Worm (Caenorhabditis elegans) whole organism, L4 larva: ENCODE measurements around the gene F18E9.1.

ENCODE experiments used
- F49E8.2 ChIP-seq: sonication (generic microtip); optimal IDR thresholded peaks from 2 replicates; lab custom pipeline; 2016; ENCODE audit warnings: missing compliant biosample characterization, mild to moderate bottlenecking, missing genetic modification characterization, borderline replicate concordance
- T20F7.1 ChIP-seq: fragments of 200-800 bp; sonication (Bioruptor generic); optimal IDR thresholded peaks from 2 replicates; lab custom pipeline; 2018; ENCODE audit warnings: mild to moderate bottlenecking, missing genetic modification characterization, missing compliant biosample characterization
- Y5F2A.4 ChIP-seq: fragments of 200-800 bp; sonication (Bioruptor generic); optimal IDR thresholded peaks from 2 replicates; lab custom pipeline; 2018; ENCODE audit warnings: mild to moderate bottlenecking, missing genetic modification characterization, missing compliant biosample characterization
- ZK337.2 ChIP-seq: fragments of 200-800 bp; sonication (Bioruptor generic); IDR thresholded peaks from 2 replicates; pipeline ENCODE4 v1.3.6; 2022; ENCODE audit warnings: missing genetic modification reagents, missing genetic modification characterization, missing compliant biosample characterization
- aha-1 ChIP-seq: fragments of 150-350 bp; peaks from one replicate; lab custom pipeline; 2014; ENCODE audit warnings: missing biosample characterization, missing genetic modification characterization
- aly-2 ChIP-seq: sonication (generic microtip); optimal IDR thresholded peaks from 2 replicates; lab custom pipeline; 2018; ENCODE audit warnings: missing biosample characterization, missing genetic modification characterization
- arid-1 ChIP-seq: fragments of 200-800 bp; sonication (Bioruptor generic); conservative IDR thresholded peaks from 2 replicates; pipeline ENCODE4 v1.3.6; 2022; ENCODE audit warnings: missing genetic modification reagents, missing genetic modification characterization, missing compliant biosample characterization
- ceh-20 ChIP-seq: fragments of 200-800 bp; sonication (Bioruptor generic); IDR thresholded peaks from 2 replicates; pipeline ENCODE4 v1.3.6; 2022; ENCODE audit warnings: missing genetic modification reagents, missing genetic modification characterization, missing compliant biosample characterization
- ceh-82 ChIP-seq: sonication (generic microtip); optimal IDR thresholded peaks from 2 replicates; lab custom pipeline; 2017; ENCODE audit warnings: missing biosample characterization, missing genetic modification characterization
- daf-16 ChIP-seq, 3 experiments: sonication (generic microtip); optimal IDR thresholded peaks; 2 replicates each; lab custom pipeline; 2016 to 2017; ENCODE audit warnings: missing genetic modification characterization in 3 of 3, missing genetic modification reagents in 3 of 3, mild to moderate bottlenecking in 2 of 3, missing compliant biosample characterization in 2 of 3, missing biosample characterization in 1 of 3, moderate library complexity in 1 of 3
- daf-19 ChIP-seq: fragments of 200-800 bp; sonication (Bioruptor generic); conservative IDR thresholded peaks from 2 replicates; pipeline ENCODE4 v1.3.6; 2022; ENCODE audit warnings: missing genetic modification characterization, missing compliant biosample characterization
- dmd-6 ChIP-seq: fragments of 200-800 bp; sonication (Bioruptor generic); IDR thresholded peaks from 2 replicates; pipeline ENCODE4 v1.3.6; 2022; ENCODE audit warnings: missing genetic modification reagents, missing genetic modification characterization, missing compliant biosample characterization
- dmd-8 ChIP-seq: fragments of 200-800 bp; sonication (Bioruptor generic); IDR thresholded peaks from 2 replicates; pipeline ENCODE4 v1.3.6; 2022; ENCODE audit warnings: missing genetic modification characterization, missing compliant biosample characterization
- dve-1 ChIP-seq: sonication (generic microtip); optimal IDR thresholded peaks from 2 replicates; lab custom pipeline; 2017; ENCODE audit warnings: antibody characterized with exemption, mild to moderate bottlenecking, missing genetic modification characterization, missing compliant biosample characterization; ENCODE audit not compliant: insufficient read depth
- egl-27 ChIP-seq: sonication (generic microtip); optimal IDR thresholded peaks from 3 replicates; lab custom pipeline; 2017; ENCODE audit warnings: missing biosample characterization, missing genetic modification reagents, missing genetic modification characterization
- hlh-11 ChIP-seq: fragments of 200-800 bp; sonication (Bioruptor generic); optimal IDR thresholded peaks from 2 replicates; lab custom pipeline; 2018; ENCODE audit warnings: mild to moderate bottlenecking, missing genetic modification characterization, missing compliant biosample characterization
- hlh-30 ChIP-seq: sonication (generic microtip); optimal IDR thresholded peaks from 2 replicates; lab custom pipeline; 2017; ENCODE audit warnings: antibody characterized with exemption, mild to moderate bottlenecking, missing genetic modification characterization, missing compliant biosample characterization; ENCODE audit not compliant: insufficient read depth
- hmg-1.1 ChIP-seq: fragments of 200-800 bp; sonication (Bioruptor generic); IDR thresholded peaks from 2 replicates; pipeline ENCODE4 v1.3.6; 2022; ENCODE audit warnings: missing genetic modification reagents, missing genetic modification characterization, missing compliant biosample characterization
- lin-1 ChIP-seq: fragments of 200-800 bp; sonication (Bioruptor generic); IDR thresholded peaks from 2 replicates; pipeline ENCODE4 v1.3.6; 2022; ENCODE audit warnings: missing genetic modification reagents, missing genetic modification characterization, missing compliant biosample characterization
- lin-13 ChIP-seq: fragments of 150-350 bp; optimal IDR thresholded peaks from 2 replicates; lab custom pipeline; 2014; ENCODE audit warnings: missing biosample characterization, missing genetic modification reagents, missing genetic modification characterization
- lin-39 ChIP-seq: fragments of 150-350 bp; optimal IDR thresholded peaks from 2 replicates; lab custom pipeline; 2014; ENCODE audit warnings: missing biosample characterization, missing genetic modification reagents, missing genetic modification characterization
- lir-3 ChIP-seq: sonication (generic microtip); optimal IDR thresholded peaks from 2 replicates; lab custom pipeline; 2016; ENCODE audit warnings: mild to moderate bottlenecking, missing genetic modification characterization, missing compliant biosample characterization
- lsy-2 ChIP-seq, 2 experiments: fragments of 150-350 bp in 1 of 2; sonication (generic microtip) in 1 of 2; optimal IDR thresholded peaks; 2 replicates each; lab custom pipeline; 2014 to 2017; ENCODE audit warnings: missing biosample characterization in 2 of 2, missing genetic modification characterization in 2 of 2
- madf-9 ChIP-seq: fragments of 200-800 bp; sonication (Bioruptor generic); conservative IDR thresholded peaks from 2 replicates; pipeline ENCODE4 v1.3.6; 2022; ENCODE audit warnings: missing genetic modification reagents, missing genetic modification characterization, missing compliant biosample characterization
- mdl-1 ChIP-seq, 2 experiments: fragments of 150-350 bp in 1 of 2; sonication (generic microtip) in 1 of 2; optimal IDR thresholded peaks; 2 replicates each; lab custom pipeline; 2014 to 2017; ENCODE audit warnings: missing biosample characterization in 2 of 2, missing genetic modification characterization in 2 of 2
- mep-1 ChIP-seq: fragments of 150-350 bp; sonication (generic microtip); optimal IDR thresholded peaks from 3 replicates; lab custom pipeline; 2014; ENCODE audit warnings: missing biosample characterization, missing genetic modification characterization
- mxl-3 ChIP-seq: fragments of 200-800 bp; sonication (Bioruptor generic); optimal IDR thresholded peaks from 2 replicates; lab custom pipeline; 2018; ENCODE audit warnings: mild to moderate bottlenecking, missing genetic modification characterization, missing compliant biosample characterization
- nhr-102 ChIP-seq: sonication (generic microtip); optimal IDR thresholded peaks from 2 replicates; lab custom pipeline; 2016; ENCODE audit warnings: mild to moderate bottlenecking, missing genetic modification characterization, moderate library complexity, missing compliant biosample characterization
- nhr-11 ChIP-seq: fragments of 150-350 bp; optimal IDR thresholded peaks from 2 replicates; lab custom pipeline; 2014; ENCODE audit warnings: missing biosample characterization, missing genetic modification characterization
- nhr-111 ChIP-seq: fragments of 200-800 bp; sonication (Bioruptor generic); optimal IDR thresholded peaks from 2 replicates; lab custom pipeline; 2018; ENCODE audit warnings: mild to moderate bottlenecking, missing genetic modification characterization, missing compliant biosample characterization
- nhr-28 ChIP-seq: fragments of 150-350 bp; optimal IDR thresholded peaks from 2 replicates; lab custom pipeline; 2014; ENCODE audit warnings: missing biosample characterization, missing genetic modification characterization
- nhr-77 ChIP-seq: fragments of 150-350 bp; optimal IDR thresholded peaks from 2 replicates; lab custom pipeline; 2014; ENCODE audit warnings: missing biosample characterization, missing genetic modification characterization
- php-3 ChIP-seq: fragments of 200-800 bp; sonication (Bioruptor generic); IDR thresholded peaks from 2 replicates; pipeline ENCODE4 v1.3.6; 2022; ENCODE audit warnings: missing genetic modification reagents, missing genetic modification characterization, missing compliant biosample characterization
- pqm-1 ChIP-seq: sonication (generic microtip); optimal IDR thresholded peaks from 2 replicates; lab custom pipeline; 2017; ENCODE audit warnings: missing biosample characterization, missing genetic modification characterization
- skn-1 ChIP-seq: fragments of 150-350 bp; optimal IDR thresholded peaks from 2 replicates; lab custom pipeline; 2014; ENCODE audit warnings: missing biosample characterization, missing genetic modification characterization
- spr-1 ChIP-seq: sonication (generic microtip); optimal IDR thresholded peaks from 2 replicates; lab custom pipeline; 2016; ENCODE audit warnings: mild to moderate bottlenecking, missing genetic modification characterization, missing compliant biosample characterization
- tra-1 ChIP-seq: fragments of 200-800 bp; sonication (Bioruptor generic); IDR thresholded peaks from 2 replicates; pipeline ENCODE4 v1.3.6; 2022; ENCODE audit warnings: missing genetic modification reagents, missing genetic modification characterization, missing compliant biosample characterization
- unc-130 ChIP-seq: sonication (generic microtip); optimal IDR thresholded peaks from 2 replicates; lab custom pipeline; 2016; ENCODE audit warnings: missing genetic modification reagents, missing genetic modification characterization, missing compliant biosample characterization
- unc-62 ChIP-seq, 3 experiments: fragments of 150-350 bp in 1 of 3; sonication (generic microtip); optimal IDR thresholded peaks in 2 of 3; peaks in 1 of 3; 1 replicate in 1 of 3; 2 replicates in 2 of 3; lab custom pipeline; 2014 to 2017; ENCODE audit warnings: missing biosample characterization in 3 of 3, missing genetic modification characterization in 3 of 3, missing genetic modification reagents in 3 of 3, missing genotype in 1 of 3
- vab-7 ChIP-seq: fragments of 200-800 bp; sonication (Bioruptor generic); IDR thresholded peaks from 2 replicates; pipeline ENCODE4 v1.3.6; 2022; ENCODE audit warnings: missing genetic modification reagents, missing genetic modification characterization, missing compliant biosample characterization
- zag-1 ChIP-seq: fragments of 150-350 bp; optimal IDR thresholded peaks from 2 replicates; lab custom pipeline; 2014; ENCODE audit warnings: missing biosample characterization, missing genetic modification characterization
- zfp-3 ChIP-seq: fragments of 200-800 bp; sonication (Bioruptor generic); conservative IDR thresholded peaks from 2 replicates; pipeline ENCODE4 v1.3.6; 2022; ENCODE audit warnings: missing genetic modification reagents, missing genetic modification characterization, missing compliant biosample characterization

Gene F18E9.1

DNA sequence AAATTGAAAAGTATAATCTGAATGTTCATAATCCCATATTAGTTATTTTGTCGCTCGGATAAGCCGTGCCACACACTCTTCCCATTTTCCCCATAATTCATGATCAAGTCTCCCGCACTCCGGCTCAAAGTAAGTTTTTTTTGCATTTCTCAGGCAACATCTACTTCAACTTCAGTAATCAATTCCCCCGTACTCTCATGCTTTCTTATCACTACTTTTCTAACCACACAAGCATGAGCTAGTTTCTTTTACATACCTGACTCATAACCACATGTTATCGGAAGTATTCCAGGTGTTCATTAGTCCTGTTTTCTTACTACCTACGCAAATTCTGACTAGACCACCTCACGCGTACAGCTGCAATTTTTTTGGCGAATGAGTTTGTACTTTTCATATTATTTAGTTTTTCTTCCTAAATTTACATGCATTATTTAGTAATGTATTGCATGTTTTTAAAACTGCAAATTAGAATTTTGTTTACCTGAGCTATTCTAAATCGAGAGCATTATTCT, 34.8 kb upstream of the F18E9.1 start:
- peak; percentile 90 for TF ChIP-seq aha-1 (tag; lab: Kevin White, UChicago)
- TF ChIP-seq nhr-11: peak; percentile 4
- no peak for TF ChIP-seq madf-9 (GFP tag; lab: Robert Waterston, UW)

ce11 chrX:8567166-8567565, 34.2 kb upstream of the F18E9.1 start:
- peak; percentile 38 for TF ChIP-seq hlh-30 (tag; lab: Kevin White, UChicago)
- peak; percentile 93 for TF ChIP-seq dve-1 (tag; lab: Kevin White, UChicago)
- peak; percentile 22 for TF ChIP-seq nhr-102 (tag; lab: Kevin White, UChicago)
- no peak for TF ChIP-seq skn-1 (tag; lab: Kevin White, UChicago)
- no peak for TF ChIP-seq daf-19 (GFP tag; lab: Robert Waterston, UW)
- TF ChIP-seq php-3 (GFP tag; lab: Robert Waterston, UW): peak; percentile 95
- peak; percentile 85 for TF ChIP-seq pqm-1 (tag; lab: Kevin White, UChicago)
- TF ChIP-seq mdl-1 (tag; optimal IDR thresholded peaks at IDR 0.05; lab: Kevin White, UChicago): peak in 1 of 2 experiments; percentile 54
- TF ChIP-seq T20F7.1: peak; percentile 26
- no peak for TF ChIP-seq nhr-111 (GFP tag; lab: Kevin White, UChicago)
- TF ChIP-seq dmd-6 (GFP tag; lab: Robert Waterston, UW): peak; percentile 96
- TF ChIP-seq nhr-77 (tag; lab: Kevin White, UChicago): peak; percentile 68
- TF ChIP-seq unc-62 (GFP tag; optimal IDR thresholded peaks at IDR 0.05 in 1 of 2; lab: Kevin White, UChicago): peak; percentile 80 to 81
- TF ChIP-seq unc-62 (tag; optimal IDR thresholded peaks at IDR 0.05; lab: Kevin White, UChicago): no peak
- TF ChIP-seq arid-1 (GFP tag; lab: Robert Waterston, UW): no peak
- no peak for TF ChIP-seq mep-1 (tag; lab: Kevin White, UChicago)
- TF ChIP-seq ceh-20: peak; percentile 63; the same call in 1 of the 2 replicates
- peak; percentile 100 for TF ChIP-seq tra-1 (GFP tag; lab: Robert Waterston, UW)
- TF ChIP-seq lin-1: peak; percentile 89
- TF ChIP-seq hlh-11 (tag; lab: Kevin White, UChicago): peak; percentile 83
- TF ChIP-seq lsy-2 (tag; optimal IDR thresholded peaks at IDR 0.05; lab: Kevin White, UChicago): peak in 1 of 2 experiments; percentile 41
- TF ChIP-seq nhr-28: peak; percentile 89
- TF ChIP-seq mxl-3 (GFP tag; lab: Kevin White, UChicago): peak; percentile 60
- TF ChIP-seq daf-16 (GFP tag; optimal IDR thresholded peaks at IDR 0.05; lab: Kevin White, UChicago): peak in 1 of 2 experiments; percentile 50
- peak; percentile 62 for TF ChIP-seq daf-16 (tag; optimal IDR thresholded peaks at IDR 0.05; lab: Kevin White, UChicago)

DNA sequence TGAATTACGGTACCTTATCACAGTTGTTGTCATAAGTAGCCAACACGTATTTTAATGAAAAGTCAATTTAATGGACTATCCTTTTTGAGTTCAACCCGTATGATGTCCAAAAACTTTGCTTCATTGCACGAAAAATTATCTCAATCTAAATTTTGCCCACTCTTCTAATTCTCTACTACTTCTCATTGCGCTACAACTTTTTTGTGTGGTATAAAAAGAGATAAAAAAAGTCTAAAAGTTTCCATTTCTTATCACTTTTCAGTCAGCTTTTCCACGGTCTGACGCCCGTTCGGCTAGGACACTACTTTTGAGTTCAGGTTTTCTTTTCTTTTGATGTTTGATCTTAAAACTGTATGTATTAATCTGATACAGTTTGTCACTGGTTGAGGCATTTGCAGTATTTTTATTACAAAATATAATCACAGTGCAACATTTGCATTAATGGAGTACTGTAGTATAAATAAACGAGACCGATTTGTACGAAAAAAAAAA, 33.5 kb upstream of the F18E9.1 start:
- TF ChIP-seq lir-3 (tag; lab: Kevin White, UChicago) (no peak), hmg-1.1 (GFP tag; lab: Robert Waterston, UW) (no peak), arid-1 (GFP tag; lab: Robert Waterston, UW) (no peak), daf-16 (GFP tag; optimal IDR thresholded peaks at IDR 0.05; lab: Kevin White, UChicago) (no peak), daf-16 (tag; optimal IDR thresholded peaks at IDR 0.05; lab: Kevin White, UChicago) (peak; percentile 7), pqm-1 (tag; lab: Kevin White, UChicago) (peak; percentile 32), ZK337.2 (no peak), spr-1 (tag; lab: Kevin White, UChicago) (no peak), aha-1 (tag; lab: Kevin White, UChicago) (peak; percentile 98), aly-2 (no peak), T20F7.1 (no peak), vab-7 (no peak), lin-39 (tag; lab: Kevin White, UChicago) (no peak), egl-27 (tag; lab: Kevin White, UChicago) (no peak), ceh-82 (tag; lab: Kevin White, UChicago) (no peak), F49E8.2 (tag; lab: Kevin White, UChicago) (no peak), zag-1 (tag; lab: Kevin White, UChicago) (no peak), unc-130 (GFP tag; lab: Kevin White, UChicago) (no peak), zfp-3 (GFP tag; lab: Robert Waterston, UW) (no peak), dmd-8 (GFP tag; lab: Robert Waterston, UW) (no peak), lin-13 (GFP tag; lab: Kevin White, UChicago) (no peak), Y5F2A.4 (GFP tag; lab: Kevin White, UChicago) (no peak), dve-1 (tag; lab: Kevin White, UChicago) (peak; percentile 21)
- TF ChIP-seq, all 104 proteins: peak for 4
